Fruit fly (Drosophila melanogaster): ENCODE measurements around the gene corto.

corto gene

DNA sequence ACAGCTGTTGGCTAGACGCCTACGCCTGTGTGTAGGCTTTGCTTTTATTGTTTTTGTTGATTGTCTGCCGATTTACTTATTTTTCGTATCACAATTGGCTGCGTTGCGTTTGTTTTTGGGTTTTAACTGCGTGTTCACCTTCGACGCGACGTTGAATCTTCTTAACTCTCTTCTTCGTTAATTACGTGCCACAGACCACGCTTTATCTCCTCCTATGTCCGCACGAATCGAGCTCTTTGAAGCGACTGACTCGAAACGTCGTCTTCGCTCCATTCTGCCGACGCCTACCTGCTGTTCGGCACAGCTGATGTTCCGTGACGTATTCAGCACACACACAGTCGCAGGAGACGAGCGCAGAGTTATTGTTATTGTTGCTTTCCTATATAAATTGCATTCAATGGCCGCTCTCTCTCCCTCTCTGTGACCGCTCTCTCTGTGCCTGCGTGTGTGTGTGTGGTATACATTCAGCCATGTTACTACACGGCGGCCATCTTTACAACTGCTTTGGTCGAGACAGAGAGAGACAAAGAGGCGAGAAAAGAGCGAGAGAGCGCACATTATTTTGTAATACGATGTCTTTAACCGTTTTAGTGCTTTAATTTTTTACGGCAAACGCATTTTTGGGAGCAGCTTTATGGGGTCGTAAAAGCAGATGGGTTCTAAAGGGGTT lies at the start of gene corto:
TSS of gene corto (minus strand) at position 251 of the 670 bp plus-strand sequence.
- no peak for TF ChIP-seq noc (tag; optimal IDR thresholded peaks at IDR 0.05)

DNA sequence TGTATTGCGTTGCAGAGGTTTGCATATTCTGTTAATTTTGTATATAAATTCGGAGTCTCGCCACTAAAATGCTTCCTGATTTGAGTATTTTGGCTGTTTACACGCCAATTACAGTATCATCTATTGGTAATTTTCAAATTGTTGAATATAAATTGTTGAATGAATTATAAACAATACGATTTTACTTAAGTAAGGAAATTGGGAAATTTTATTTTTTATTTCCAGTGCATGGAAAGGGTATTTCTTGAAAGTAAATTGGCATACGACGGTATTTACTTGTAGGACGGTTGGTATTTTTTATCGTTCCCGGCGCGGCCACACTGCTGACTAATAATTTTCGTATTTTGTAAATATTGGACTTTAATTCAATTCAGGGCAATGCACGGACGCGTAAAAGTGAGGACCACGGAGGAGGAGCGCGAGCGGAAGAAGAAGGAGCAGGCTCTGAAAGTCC lies 40.9 kb upstream of the corto start, which contains the start of gene RabGGTa:
TSS of gene RabGGTa (plus strand) at position 298 of the 454 bp plus-strand sequence.
- no peak for TF ChIP-seq noc (tag; optimal IDR thresholded peaks at IDR 0.05)

DNA sequence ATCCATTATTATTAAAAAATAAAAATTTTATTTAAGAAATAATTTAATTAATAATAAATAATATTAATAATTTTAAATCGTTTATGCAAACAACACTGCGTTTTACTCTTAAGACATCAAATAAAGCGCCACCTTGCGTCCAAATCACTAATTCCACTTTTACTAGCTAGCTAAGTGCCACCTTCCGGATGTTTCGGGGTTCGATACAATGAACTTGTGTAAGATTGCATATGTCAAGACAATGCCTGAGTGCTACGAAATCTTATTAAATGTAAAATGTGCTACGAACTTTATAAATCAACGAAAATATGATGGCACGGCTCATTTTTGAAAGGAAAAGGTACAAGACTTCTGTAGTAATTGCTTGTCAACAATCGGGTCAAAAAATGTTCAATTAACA lies 40.0 kb upstream of the corto start:
- TF ChIP-seq noc (tag; optimal IDR thresholded peaks at IDR 0.05), result no peak

DNA sequence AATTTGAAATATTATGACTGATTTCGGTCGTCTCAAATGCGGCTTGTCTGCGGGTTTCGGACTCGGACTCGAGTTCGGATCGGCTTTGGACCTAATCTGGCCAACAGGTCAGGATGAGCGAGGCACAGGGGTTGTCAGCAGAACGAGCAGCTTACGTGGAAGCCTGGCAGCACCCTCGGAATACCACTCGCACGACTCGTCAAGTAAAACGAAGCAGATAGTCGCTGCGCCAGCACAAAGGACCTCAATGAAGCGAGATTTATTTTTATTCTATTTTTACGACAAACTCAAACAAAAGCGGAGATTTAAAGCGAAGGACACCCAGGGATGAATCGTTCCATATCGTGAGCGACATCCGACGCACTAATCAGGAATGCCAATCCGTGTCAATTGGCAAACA lies 39.0 kb upstream of the corto start:
- TF ChIP-seq noc (tag; optimal IDR thresholded peaks at IDR 0.05), result no peak

- TF ChIP-seq noc (tag; optimal IDR thresholded peaks at IDR 0.05), result no peak
Measured at dm6 chr3R:5124928-5125327, 38.1 kb upstream of the corto start.

dm6 chr3R:5122266-5123096 lies 35.6 kb upstream of the corto start:
- no peak for TF ChIP-seq noc (tag; optimal IDR thresholded peaks at IDR 0.05)

dm6 chr3R:5120461-5121214 lies 33.8 kb upstream of the corto start:
- TF ChIP-seq noc (tag; optimal IDR thresholded peaks at IDR 0.05), result no peak

- TF ChIP-seq noc (tag; optimal IDR thresholded peaks at IDR 0.05), result no peak
Measured at dm6 chr3R:5118185-5118584, 31.3 kb upstream of the corto start.

DNA sequence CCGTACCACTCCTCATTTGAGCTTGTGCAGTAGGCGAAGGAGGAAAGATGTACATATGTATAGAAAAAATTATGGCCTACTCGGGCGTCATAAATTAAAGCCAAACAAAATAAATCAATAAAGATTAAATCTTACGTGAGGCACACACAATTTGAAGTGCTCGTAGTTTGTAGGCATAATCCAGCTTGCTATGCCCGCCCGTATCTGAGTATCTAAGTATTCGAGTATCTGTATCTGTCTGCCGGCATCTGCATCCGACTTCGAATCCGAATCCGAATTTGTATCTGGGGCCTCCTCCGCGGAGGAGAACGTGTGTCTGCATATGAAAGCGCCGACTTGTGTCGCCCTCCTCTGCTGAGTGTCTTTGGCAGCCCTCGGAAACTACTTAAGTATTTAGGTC lies 29.6 kb upstream of the corto start:
- no peak for TF ChIP-seq noc (tag; optimal IDR thresholded peaks at IDR 0.05)

DNA sequence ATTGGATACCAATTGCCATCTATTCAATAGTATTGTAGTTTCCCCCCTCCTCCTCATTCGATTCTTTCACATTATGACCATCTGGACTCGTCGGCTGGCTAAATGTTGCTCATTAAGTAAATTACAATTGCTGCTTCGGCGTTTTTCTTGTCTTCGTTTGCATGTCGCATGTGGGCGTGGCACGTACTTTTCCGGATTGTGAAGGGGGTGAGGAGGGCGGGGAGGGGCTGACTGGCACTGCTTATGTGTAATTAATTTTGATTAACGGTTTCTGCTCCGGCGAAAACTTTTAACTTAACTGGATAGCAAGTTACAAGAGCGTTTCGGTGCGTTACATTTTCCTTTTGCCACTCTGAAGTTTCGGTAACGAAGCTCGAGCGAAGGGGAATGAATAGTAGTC lies 28.6 kb upstream of the corto start:
- TF ChIP-seq noc (tag; optimal IDR thresholded peaks at IDR 0.05), result no peak

dm6 chr3R:5114147-5114546 lies 27.3 kb upstream of the corto start:
- TF ChIP-seq noc (tag; optimal IDR thresholded peaks at IDR 0.05), result no peak

dm6 chr3R:5112814-5113486 lies 26.1 kb upstream of the corto start:
- TF ChIP-seq noc (tag; optimal IDR thresholded peaks at IDR 0.05), result no peak

- no peak for TF ChIP-seq noc (tag; optimal IDR thresholded peaks at IDR 0.05)
Measured at dm6 chr3R:5112409-5112808, 25.5 kb upstream of the corto start.

DNA sequence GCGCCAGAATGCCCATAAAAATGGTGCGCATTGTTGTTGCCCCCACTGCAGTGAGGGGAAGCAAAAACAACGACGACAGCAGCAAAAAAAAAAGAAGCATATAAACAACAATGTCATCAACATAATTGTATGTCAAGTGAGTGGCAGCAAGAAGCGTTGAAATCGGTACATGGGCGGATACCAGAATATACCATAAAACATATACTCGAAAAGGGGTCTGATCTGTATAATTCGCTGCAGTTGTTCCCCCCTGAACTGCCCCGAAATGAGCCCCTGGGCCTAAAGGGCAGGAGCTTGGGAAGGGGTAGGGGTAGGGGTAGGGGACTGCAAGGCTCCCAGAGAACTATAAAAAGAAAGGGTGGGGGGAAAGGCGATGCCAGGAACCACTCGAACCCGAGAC lies 25.0 kb upstream of the corto start:
- TF ChIP-seq noc (tag; optimal IDR thresholded peaks at IDR 0.05), result no peak

dm6 chr3R:5109558-5110211 lies 22.8 kb upstream of the corto start:
- no peak for TF ChIP-seq noc (tag; optimal IDR thresholded peaks at IDR 0.05)
